Worm (Caenorhabditis elegans) whole organism, L1 larva: ENCODE data around the gene ZK1307.7.

Experiments
- C04F5.9 ChIP-seq: sonication (generic microtip); optimal IDR thresholded peaks from 2 replicates; lab custom pipeline; 2016; ENCODE audit warnings: missing genetic modification characterization, missing compliant biosample characterization
- C34B4.2 ChIP-seq: sonication (generic microtip); optimal IDR thresholded peaks from 2 replicates; lab custom pipeline; 2017; ENCODE audit warnings: mild to moderate bottlenecking, missing genetic modification characterization, missing compliant biosample characterization
- F16B12.6 ChIP-seq: fragments of 150-350 bp; optimal IDR thresholded peaks from 2 replicates; lab custom pipeline; 2014; ENCODE audit warnings: missing biosample characterization, missing genetic modification characterization
- Y116A8C.19 ChIP-seq: sonication (generic microtip); optimal IDR thresholded peaks from 2 replicates; lab custom pipeline; 2016; ENCODE audit warnings: missing compliant biosample characterization, missing genetic modification characterization, borderline replicate concordance
- alr-1 ChIP-seq: fragments of 200-800 bp; sonication (Bioruptor generic); optimal IDR thresholded peaks from 2 replicates; lab custom pipeline; 2018; ENCODE audit warnings: borderline replicate concordance, mild to moderate bottlenecking, missing genetic modification characterization, missing compliant biosample characterization
- aly-2 ChIP-seq: fragments of 150-350 bp; optimal IDR thresholded peaks from 2 replicates; lab custom pipeline; 2014; ENCODE audit warnings: missing biosample characterization, missing genetic modification characterization
- ceh-8 ChIP-seq: fragments of 200-800 bp; sonication (Bioruptor generic); optimal IDR thresholded peaks from 2 replicates; lab custom pipeline; 2018; ENCODE audit warnings: mild to moderate bottlenecking, missing genetic modification characterization, moderate library complexity, missing compliant biosample characterization
- ceh-82 ChIP-seq, 3 experiments: fragments of 150-350 bp in 1 of 3; sonication (generic microtip) in 2 of 3; optimal IDR thresholded peaks; 2 replicates each; lab custom pipeline; 2014 to 2017; ENCODE audit warnings: missing biosample characterization in 3 of 3, missing genetic modification characterization in 3 of 3
- ceh-88 ChIP-seq: fragments of 200-800 bp; sonication (Bioruptor generic); IDR thresholded peaks from 2 replicates; pipeline ENCODE4 v1.3.6; 2022; ENCODE audit warnings: missing genetic modification characterization, missing compliant biosample characterization
- ces-1 ChIP-seq: fragments of 150-350 bp; optimal IDR thresholded peaks from 2 replicates; lab custom pipeline; 2014; ENCODE audit warnings: missing biosample characterization, missing genetic modification reagents, missing genetic modification characterization
- dsc-1 ChIP-seq: sonication (generic microtip); optimal IDR thresholded peaks from 2 replicates; lab custom pipeline; 2016; ENCODE audit warnings: mild to moderate bottlenecking, missing genetic modification characterization, missing compliant biosample characterization
- efl-1 ChIP-seq, 4 experiments: fragments of 150-350 bp; optimal IDR thresholded peaks in 3 of 4; peaks in 1 of 4; 1 replicate in 1 of 4; 2 replicates in 3 of 4; lab custom pipeline; 2014; ENCODE audit warnings: missing biosample characterization in 2 of 4, missing genetic modification characterization in 2 of 4, missing genetic modification reagents in 2 of 4
- efl-3 ChIP-seq: fragments of 200-800 bp; sonication (Bioruptor generic); optimal IDR thresholded peaks from 2 replicates; lab custom pipeline; 2018; ENCODE audit warnings: mild to moderate bottlenecking, missing genetic modification characterization, missing compliant biosample characterization
- egl-13 ChIP-seq: sonication (generic microtip); optimal IDR thresholded peaks from 2 replicates; lab custom pipeline; 2016; ENCODE audit warnings: missing genotype, missing genetic modification reagents, missing genetic modification characterization, missing compliant biosample characterization
- elt-2 ChIP-seq: sonication (generic microtip); optimal IDR thresholded peaks from 2 replicates; lab custom pipeline; 2016; ENCODE audit warnings: missing genetic modification characterization, mild to moderate bottlenecking, inconsistent platforms, missing compliant biosample characterization, missing genetic modification reagents
- fkh-4 ChIP-seq: sonication (generic microtip); optimal IDR thresholded peaks from 2 replicates; lab custom pipeline; 2016; ENCODE audit warnings: missing compliant biosample characterization, missing genetic modification characterization, borderline replicate concordance
- fos-1 ChIP-seq: fragments of 150-350 bp; optimal IDR thresholded peaks from 2 replicates; lab custom pipeline; 2014; ENCODE audit warnings: missing biosample characterization, missing genetic modification characterization
- grh-1 ChIP-seq: fragments of 200-800 bp; sonication (Bioruptor generic); IDR thresholded peaks from 2 replicates; pipeline ENCODE4 v1.3.6; 2022; ENCODE audit warnings: missing genetic modification reagents, missing genetic modification characterization, missing compliant biosample characterization
- hlh-4 ChIP-seq: sonication (generic microtip); optimal IDR thresholded peaks from 2 replicates; lab custom pipeline; 2016; ENCODE audit warnings: mild to moderate bottlenecking, missing genetic modification characterization, missing compliant biosample characterization
- jun-1 ChIP-seq: fragments of 150-350 bp; optimal IDR thresholded peaks from 2 replicates; lab custom pipeline; 2014; ENCODE audit warnings: missing biosample characterization, missing genetic modification reagents, missing genetic modification characterization
- lin-14 ChIP-seq: fragments of 200-800 bp; sonication (Bioruptor generic); optimal IDR thresholded peaks from 2 replicates; lab custom pipeline; 2018; ENCODE audit warnings: mild to moderate bottlenecking, missing genetic modification characterization, moderate library complexity, missing compliant biosample characterization
- lin-15B ChIP-seq: fragments of 150-350 bp; sonication (generic microtip); optimal IDR thresholded peaks from 3 replicates; lab custom pipeline; 2014; ENCODE audit warnings: missing biosample characterization, missing genetic modification characterization
- lir-3 ChIP-seq: sonication (generic microtip); optimal IDR thresholded peaks from 2 replicates; lab custom pipeline; 2016; ENCODE audit warnings: mild to moderate bottlenecking, missing genetic modification characterization, moderate library complexity, missing compliant biosample characterization; ENCODE audit not compliant: poor library complexity
- mab-9 ChIP-seq: fragments of 200-800 bp; sonication (Bioruptor generic); IDR thresholded peaks from 2 replicates; pipeline ENCODE4 v1.3.6; 2022; ENCODE audit warnings: missing genetic modification reagents, missing genetic modification characterization, missing compliant biosample characterization
- nhr-11 ChIP-seq: fragments of 150-350 bp; optimal IDR thresholded peaks from 2 replicates; lab custom pipeline; 2014; ENCODE audit warnings: missing biosample characterization, missing genetic modification characterization
- nhr-12 ChIP-seq: sonication (generic microtip); optimal IDR thresholded peaks from 2 replicates; lab custom pipeline; 2017; ENCODE audit warnings: missing biosample characterization, missing genetic modification characterization
- nhr-20 ChIP-seq: sonication (generic microtip); optimal IDR thresholded peaks from 2 replicates; lab custom pipeline; 2016; ENCODE audit warnings: mild to moderate bottlenecking, missing genetic modification characterization, missing compliant biosample characterization
- nhr-28 ChIP-seq: fragments of 150-350 bp; optimal IDR thresholded peaks from 2 replicates; lab custom pipeline; 2014; ENCODE audit warnings: missing biosample characterization, missing genetic modification characterization
- nhr-47 ChIP-seq: sonication (generic microtip); optimal IDR thresholded peaks from 2 replicates; lab custom pipeline; 2016; ENCODE audit warnings: mild to moderate bottlenecking, missing genetic modification characterization, moderate library complexity, missing compliant biosample characterization
- nhr-71 ChIP-seq: sonication (generic microtip); optimal IDR thresholded peaks from 2 replicates; lab custom pipeline; 2016; ENCODE audit warnings: mild to moderate bottlenecking, missing genetic modification characterization, moderate library complexity, missing compliant biosample characterization
- nhr-77 ChIP-seq: fragments of 150-350 bp; optimal IDR thresholded peaks from 2 replicates; lab custom pipeline; 2014; ENCODE audit warnings: missing biosample characterization, missing genetic modification characterization
- nhr-84 ChIP-seq: sonication (generic microtip); optimal IDR thresholded peaks from 2 replicates; lab custom pipeline; 2017; ENCODE audit warnings: missing biosample characterization, missing genetic modification characterization
- nhr-85 ChIP-seq: sonication (generic microtip); peaks from one replicate; lab custom pipeline; 2016; ENCODE audit warnings: missing genetic modification characterization, inconsistent platforms, missing compliant biosample characterization
- nhr-90 ChIP-seq: sonication (generic microtip); optimal IDR thresholded peaks from 2 replicates; lab custom pipeline; 2016; ENCODE audit warnings: mild to moderate bottlenecking, missing genetic modification characterization, missing compliant biosample characterization; ENCODE audit not compliant: poor library complexity
- pax-3 ChIP-seq: fragments of 200-800 bp; sonication (Bioruptor generic); optimal IDR thresholded peaks from 2 replicates; lab custom pipeline; 2018; ENCODE audit warnings: mild to moderate bottlenecking, missing genetic modification characterization, moderate library complexity, missing compliant biosample characterization
- pqm-1 ChIP-seq: sonication (generic microtip); optimal IDR thresholded peaks from 3 replicates; lab custom pipeline; 2017; ENCODE audit warnings: missing biosample characterization, missing genetic modification characterization
- rnt-1 ChIP-seq: sonication (generic microtip); optimal IDR thresholded peaks from 2 replicates; lab custom pipeline; 2016; ENCODE audit warnings: mild to moderate bottlenecking, missing genetic modification characterization, moderate library complexity, missing compliant biosample characterization
- skn-1 ChIP-seq: fragments of 150-350 bp; optimal IDR thresholded peaks from 2 replicates; lab custom pipeline; 2014; ENCODE audit warnings: missing biosample characterization, missing genetic modification characterization
- snu-23 ChIP-seq: sonication (generic microtip); optimal IDR thresholded peaks from 2 replicates; lab custom pipeline; 2016; ENCODE audit warnings: missing genetic modification characterization, missing compliant biosample characterization
- sup-37 ChIP-seq: fragments of 200-800 bp; sonication (Bioruptor generic); optimal IDR thresholded peaks from 2 replicates; lab custom pipeline; 2018; ENCODE audit warnings: mild to moderate bottlenecking, missing genetic modification characterization, missing compliant biosample characterization
- tbx-2 ChIP-seq: sonication (generic microtip); optimal IDR thresholded peaks from 2 replicates; lab custom pipeline; 2016; ENCODE audit warnings: missing genetic modification characterization, missing compliant biosample characterization
- tlp-1 ChIP-seq: fragments of 150-350 bp; optimal IDR thresholded peaks from 2 replicates; lab custom pipeline; 2014; ENCODE audit warnings: missing biosample characterization, missing genetic modification characterization
- unc-130 ChIP-seq: fragments of 150-350 bp; optimal IDR thresholded peaks from 2 replicates; lab custom pipeline; 2017; ENCODE audit warnings: missing biosample characterization, missing genetic modification characterization, inconsistent platforms
- unc-30 ChIP-seq: sonication (generic microtip); optimal IDR thresholded peaks from 2 replicates; lab custom pipeline; 2017; ENCODE audit warnings: missing biosample characterization, missing genetic modification characterization
- unc-62 ChIP-seq: fragments of 150-350 bp; optimal IDR thresholded peaks from 2 replicates; lab custom pipeline; 2014; ENCODE audit warnings: missing biosample characterization, missing genetic modification reagents, missing genetic modification characterization
- zag-1 ChIP-seq: fragments of 150-350 bp; optimal IDR thresholded peaks from 2 replicates; lab custom pipeline; 2014; ENCODE audit warnings: missing biosample characterization, missing genetic modification characterization
- zip-4 ChIP-seq: fragments of 200-800 bp; sonication (Bioruptor generic); optimal IDR thresholded peaks from 2 replicates; lab custom pipeline; 2018; ENCODE audit warnings: mild to moderate bottlenecking, missing genetic modification characterization, moderate library complexity, missing compliant biosample characterization
- ztf-11 ChIP-seq, 2 experiments: sonication (generic microtip); optimal IDR thresholded peaks; 2 replicates each; lab custom pipeline; 2016 to 2017; ENCODE audit warnings: missing genetic modification characterization in 2 of 2, missing biosample characterization in 1 of 2, missing compliant biosample characterization in 1 of 2
- ztf-4 ChIP-seq: fragments of 150-350 bp; optimal IDR thresholded peaks from 2 replicates; lab custom pipeline; 2014; ENCODE audit warnings: missing biosample characterization, missing genetic modification characterization

ZK1307.7 gene

DNA sequence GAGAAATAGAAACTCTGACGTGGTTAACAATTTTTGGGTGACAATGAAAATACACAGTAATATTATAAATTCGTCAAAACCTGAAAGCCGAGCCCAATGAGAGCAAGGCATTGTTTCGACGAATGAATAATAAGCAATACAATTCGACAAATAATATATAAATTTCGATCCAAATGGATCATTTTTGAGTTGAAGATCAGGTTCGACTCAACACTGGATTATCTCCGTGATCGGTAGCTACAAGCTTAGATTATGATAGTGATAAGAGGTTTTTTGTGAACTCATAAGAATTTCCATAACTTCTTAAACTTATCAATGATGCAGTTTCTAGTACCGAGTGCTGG lies 18.5 kb upstream of the ZK1307.7 start:
- TF ChIP-seq pax-3 (tag; lab: Kevin White, UChicago) (no peak), ces-1 (GFP tag; lab: Kevin White, UChicago) (no peak), tbx-2 (tag; lab: Kevin White, UChicago) (no peak), C34B4.2 (tag; lab: Kevin White, UChicago) (no peak), Y116A8C.19 (no peak), lir-3 (tag; lab: Kevin White, UChicago) (no peak), ztf-4 (no peak), sup-37 (GFP tag; lab: Kevin White, UChicago) (no peak), C04F5.9 (tag; lab: Kevin White, UChicago) (no peak), unc-130 (no peak), egl-13 (no peak), dsc-1 (no peak), nhr-11 (tag; lab: Kevin White, UChicago) (no peak), unc-62 (no peak), nhr-20 (tag; lab: Kevin White, UChicago) (no peak), nhr-84 (tag; lab: Kevin White, UChicago) (no peak), unc-30 (no peak), nhr-77 (no peak), pqm-1 (tag; lab: Kevin White, UChicago) (no peak), jun-1 (tag; lab: Kevin White, UChicago) (peak; percentile 2), ceh-88 (GFP tag; lab: Robert Waterston, UW) (no peak), nhr-85 (tag; lab: Kevin White, UChicago) (no peak), nhr-28 (tag; lab: Kevin White, UChicago) (no peak), zip-4 (GFP tag; lab: Kevin White, UChicago) (peak; percentile 16), nhr-47 (tag; lab: Kevin White, UChicago) (no peak), ztf-11 (tag; optimal IDR thresholded peaks at IDR 0.05; lab: Kevin White, UChicago) (no peak), nhr-71 (tag; lab: Kevin White, UChicago) (no peak), grh-1 (GFP tag; lab: Robert Waterston, UW) (no peak), snu-23 (peak; percentile 19), nhr-12 (tag; lab: Kevin White, UChicago) (no peak), lin-14 (peak; percentile 21), efl-3 (no peak), nhr-90 (tag; lab: Kevin White, UChicago) (peak; percentile 25)

- TF ChIP-seq nhr-85 (tag; lab: Kevin White, UChicago) (peak; percentile 26), lin-15B (tag; lab: Kevin White, UChicago) (no peak), efl-1 (optimal IDR thresholded peaks at IDR 0.05; lab: Kevin White, UChicago) (no peak), efl-1 (GFP tag; optimal IDR thresholded peaks at IDR 0.05 in 1 of 2; lab: Kevin White, UChicago) (peak in 1 of 2 experiments; percentile 39)
Measured at ce11 chrII:9618759-9619158, 17.6 kb upstream of the ZK1307.7 start.

DNA sequence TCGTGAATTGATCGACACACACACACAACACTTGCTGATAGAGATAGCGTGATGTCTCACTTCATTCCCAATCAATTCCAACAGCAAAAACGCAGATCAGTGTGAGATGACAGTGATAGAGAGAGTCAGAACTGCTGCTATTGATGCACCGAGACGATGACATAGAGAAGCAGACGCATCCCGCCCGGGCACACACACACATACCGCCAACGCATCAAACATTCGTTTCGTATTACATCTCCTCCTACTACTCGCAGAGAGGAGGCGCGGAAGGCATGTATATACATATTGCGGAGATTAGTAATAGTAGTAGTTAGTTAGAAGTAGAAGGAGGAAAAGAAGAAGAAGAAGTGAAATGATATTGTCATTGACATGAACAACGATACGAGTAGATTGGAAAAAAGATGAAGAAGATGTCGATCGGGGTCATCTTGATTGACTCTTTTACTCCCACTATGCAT lies 17.0 kb upstream of the ZK1307.7 start:
- TF ChIP-seq nhr-12 (tag; lab: Kevin White, UChicago) (no peak), tbx-2 (tag; lab: Kevin White, UChicago) (peak; percentile 0), fos-1 (tag; lab: Kevin White, UChicago) (no peak), alr-1 (tag; lab: Kevin White, UChicago) (no peak), pax-3 (tag; lab: Kevin White, UChicago) (no peak), hlh-4 (tag; lab: Kevin White, UChicago) (no peak), ceh-82 (tag; optimal IDR thresholded peaks at IDR 0.05; lab: Kevin White, UChicago) (peak in 2 of 3 experiments; percentile 18 to 35), mab-9 (GFP tag; lab: Robert Waterston, UW) (no peak), elt-2 (tag; lab: Kevin White, UChicago) (peak; percentile 62), tlp-1 (no peak), aly-2 (tag; lab: Kevin White, UChicago) (peak; percentile 30), rnt-1 (tag; lab: Kevin White, UChicago) (peak; percentile 71), nhr-77 (no peak), ceh-8 (GFP tag; lab: Kevin White, UChicago) (no peak), F16B12.6 (tag; lab: Kevin White, UChicago) (no peak), zag-1 (tag; lab: Kevin White, UChicago) (no peak), nhr-20 (tag; lab: Kevin White, UChicago) (peak; percentile 72), nhr-84 (tag; lab: Kevin White, UChicago) (no peak), fkh-4 (no peak), dsc-1 (peak; percentile 40), lin-14 (peak; percentile 87), nhr-71 (tag; lab: Kevin White, UChicago) (peak; percentile 80), C34B4.2 (tag; lab: Kevin White, UChicago) (no peak), skn-1 (tag; lab: Kevin White, UChicago) (peak; percentile 32)
